Fruit fly (Drosophila melanogaster): ENCODE results near the gene Elys.

Elys gene

DNA sequence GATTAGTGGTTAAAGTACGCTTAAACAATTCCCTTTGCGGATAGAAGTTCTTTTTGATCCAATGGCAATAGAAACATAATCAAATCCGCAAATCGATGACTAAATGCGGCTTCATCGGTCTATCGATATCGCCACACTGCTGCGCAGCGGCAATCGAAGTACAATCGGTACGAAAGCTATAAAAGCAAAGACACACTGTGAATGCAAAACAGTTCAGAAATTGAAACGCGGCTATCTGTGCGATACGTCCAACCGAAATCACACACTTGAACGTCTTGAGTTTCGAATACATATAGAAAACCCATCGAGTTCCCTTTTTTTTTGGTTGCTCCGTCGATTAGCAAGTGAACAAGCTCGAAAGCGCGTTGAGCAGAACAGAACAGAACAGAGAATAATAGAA is 47.1 kb upstream of the Elys start, which contains the start of gene CG14207 (continued):
- TF ChIP-seq vvl (GFP tag; IDR thresholded peaks at IDR 0.05) = peak; percentile 64
- no peak for TF ChIP-seq ap (GFP tag; IDR thresholded peaks at IDR 0.05)
- peak; percentile 32 for TF ChIP-seq Hmr (GFP tag; optimal IDR thresholded peaks at IDR 0.05)
- TF ChIP-seq CG2120 (GFP tag; optimal IDR thresholded peaks at IDR 0.05) = no peak
- TF ChIP-seq CG3847 (GFP tag; IDR thresholded peaks at IDR 0.05) = 0 out of 2 replicates have a peak, but pooled peaks have one; percentile 15
- TF ChIP-seq CG3163 (GFP tag; optimal IDR thresholded peaks at IDR 0.05) = peak; percentile 19
- TF ChIP-seq gro (GFP tag; optimal IDR thresholded peaks at IDR 0.05) = peak; percentile 51
- peak; percentile 63 for TF ChIP-seq sens (GFP tag)
- 0 out of 2 replicates have a peak, but pooled peaks have one; percentile 8 for TF ChIP-seq gsb (GFP tag; IDR thresholded peaks at IDR 0.05)
- TF ChIP-seq MBD-R2 (GFP tag; IDR thresholded peaks at IDR 0.05) = peak; percentile 21; the same call in 1 of the 2 replicates
- peak; percentile 65; the same call in 2 of the 3 replicates for TF ChIP-seq ci (GFP tag; IDR thresholded peaks at IDR 0.05)
- no peak for TF ChIP-seq Rx (GFP tag; IDR thresholded peaks at IDR 0.05)
- TF ChIP-seq Dp (GFP tag; optimal IDR thresholded peaks at IDR 0.05) = peak; percentile 78
- peak; percentile 67 for TF ChIP-seq Scr (GFP tag; IDR thresholded peaks at IDR 0.05; ENCODE audit: partially characterized antibody)
- peak; percentile 10 for TF ChIP-seq CG15601 (tag; optimal IDR thresholded peaks at IDR 0.05)
- peak; percentile 1 for TF ChIP-seq CG12299 (tag; optimal IDR thresholded peaks at IDR 0.05)
- 0 out of 2 replicates have a peak, but pooled peaks have one; percentile 40 for TF ChIP-seq CG16779 (GFP tag; IDR thresholded peaks at IDR 0.05)
- no peak for TF ChIP-seq Gsc (GFP tag; IDR thresholded peaks at IDR 0.05)
- TF ChIP-seq CG4617 (GFP tag; optimal IDR thresholded peaks at IDR 0.05; ENCODE audit: borderline replicate concordance) = no peak
- peak; percentile 24 for TF ChIP-seq CG2712 (tag; optimal IDR thresholded peaks at IDR 0.05)
- TF ChIP-seq eyg (GFP tag; optimal IDR thresholded peaks at IDR 0.05) = peak; percentile 8
- peak; percentile 40 for TF ChIP-seq CG10543 (GFP tag; optimal IDR thresholded peaks at IDR 0.05)
- TF ChIP-seq nmo (GFP tag; optimal IDR thresholded peaks at IDR 0.05) = no peak
- peak; percentile 88 for TF ChIP-seq tna (GFP tag; IDR thresholded peaks at IDR 0.05; ENCODE audit: partially characterized antibody)
- no peak for TF ChIP-seq Elba2 (GFP tag; optimal IDR thresholded peaks at IDR 0.05)
- peak; percentile 3 for TF ChIP-seq gfzf (GFP tag; optimal IDR thresholded peaks at IDR 0.05)
- no peak for TF ChIP-seq CG9215 (GFP tag; IDR thresholded peaks at IDR 0.05)
- TF ChIP-seq CG11247 (GFP tag; IDR thresholded peaks at IDR 0.05) = peak; percentile 30; the same call in 1 of the 2 replicates
- no peak for TF ChIP-seq Trl (optimal IDR thresholded peaks at IDR 0.05)
- peak; percentile 7 for TF ChIP-seq Trl (GFP tag; optimal IDR thresholded peaks at IDR 0.05)
- TF ChIP-seq CG32767 (GFP tag; IDR thresholded peaks at IDR 0.05) = peak; percentile 24; the same call in 1 of the 2 replicates
- no peak for TF ChIP-seq al (GFP tag; IDR thresholded peaks at IDR 0.05)
- no peak; the same call in 1 of the 2 replicates for TF ChIP-seq CG5953 (GFP tag; IDR thresholded peaks at IDR 0.05)
- no peak for TF ChIP-seq ttk (GFP tag; IDR thresholded peaks at IDR 0.05)
- TF ChIP-seq Rfx (GFP tag; IDR thresholded peaks at IDR 0.05) = peak; percentile 35; the same call in 1 of the 2 replicates
- peak; percentile 14 for TF ChIP-seq lab (GFP tag; optimal IDR thresholded peaks at IDR 0.05)
- peak; percentile 41 for TF ChIP-seq Ets97D (GFP tag; optimal IDR thresholded peaks at IDR 0.05)
- no peak for TF ChIP-seq Usf (GFP tag; optimal IDR thresholded peaks at IDR 0.05)
- TF ChIP-seq B-H2 (GFP tag; optimal IDR thresholded peaks at IDR 0.05) = peak; percentile 47
- 0 out of 2 replicates have a peak, but pooled peaks have one; percentile 40 for TF ChIP-seq sob (GFP tag; IDR thresholded peaks at IDR 0.05)
- TF ChIP-seq lola (GFP tag; optimal IDR thresholded peaks at IDR 0.05) = no peak
- TF ChIP-seq CG14860 (GFP tag; IDR thresholded peaks at IDR 0.05; ENCODE audit: partially characterized antibody) = peak; percentile 68
- TF ChIP-seq jigr1 (GFP tag; IDR thresholded peaks at IDR 0.05) = no peak
- peak; percentile 16 for TF ChIP-seq dmrt99B (tag; optimal IDR thresholded peaks at IDR 0.05)
- peak; percentile 67 for TF ChIP-seq zen2 (GFP tag; IDR thresholded peaks at IDR 0.05; ENCODE audit: partially characterized antibody)
- no peak for TF ChIP-seq tup (GFP tag; optimal IDR thresholded peaks at IDR 0.05)
- TF ChIP-seq Neu2 (GFP tag; optimal IDR thresholded peaks at IDR 0.05; ENCODE audit: borderline replicate concordance) = no peak
- TF ChIP-seq lbe (GFP tag; optimal IDR thresholded peaks at IDR 0.05) = peak; percentile 42
- no peak for TF ChIP-seq CG1792 (GFP tag; optimal IDR thresholded peaks at IDR 0.05)
- peak; percentile 77 for TF ChIP-seq Jarid2 (GFP tag; optimal IDR thresholded peaks at IDR 0.05)
- TF ChIP-seq CG11093 (GFP tag; IDR thresholded peaks at IDR 0.05) = no peak

All from whole organism, embryonic.